Fruit fly (Drosophila melanogaster) whole organism, prepupa: ENCODE results near the gene CG14659.

Experiments
- Blimp-1 ChIP-seq: fragments of 200-800 bp; sonication (Bioruptor generic); optimal IDR thresholded peaks from 3 replicates; lab custom pipeline; 2017; ENCODE audit warnings: missing biosample characterization, missing genetic modification characterization, mild to moderate bottlenecking, moderate library complexity, missing genetic modification reagents
- CG10669 ChIP-seq: fragments of 200-800 bp; sonication (Bioruptor generic); optimal IDR thresholded peaks from 3 replicates; lab custom pipeline; 2018; ENCODE audit warnings: missing biosample characterization, mild to moderate bottlenecking, missing genetic modification characterization, moderate library complexity
- CG11294 ChIP-seq: fragments of 200-800 bp; sonication (Bioruptor generic); IDR thresholded peaks from 2 replicates; pipeline ENCODE4 v1.3.6; 2022; ENCODE audit warnings: missing biosample characterization, missing genetic modification characterization
- CG11762 ChIP-seq: fragments of 200-800 bp; sonication (Bioruptor generic); optimal IDR thresholded peaks from 3 replicates; lab custom pipeline; 2016; ENCODE audit warnings: missing biosample characterization, missing genetic modification characterization; ENCODE audit not compliant: insufficient read depth
- CG15336 ChIP-seq: fragments of 200-800 bp; sonication (Bioruptor generic); IDR thresholded peaks from 2 replicates; pipeline ENCODE4 v1.3.6; 2022; ENCODE audit warnings: missing biosample characterization, missing genetic modification characterization
- CG1621 ChIP-seq: fragments of 200-800 bp; sonication (Bioruptor generic); optimal IDR thresholded peaks from 3 replicates; lab custom pipeline; 2018; ENCODE audit warnings: missing biosample characterization, mild to moderate bottlenecking, missing genetic modification characterization
- CG16779 ChIP-seq: fragments of 200-800 bp; sonication (Bioruptor generic); optimal IDR thresholded peaks from 3 replicates; lab custom pipeline; 2017; ENCODE audit warnings: missing biosample characterization, mild to moderate bottlenecking, missing genetic modification characterization
- CG3032 ChIP-seq: fragments of 200-800 bp; optimal IDR thresholded peaks from 2 replicates; lab custom pipeline; 2019; ENCODE audit warnings: missing biosample characterization, mild to moderate bottlenecking, missing genetic modification characterization, moderate library complexity
- CG31627 ChIP-seq: fragments of 200-800 bp; sonication (Bioruptor generic); optimal IDR thresholded peaks from 3 replicates; lab custom pipeline; 2016; ENCODE audit warnings: missing biosample characterization, missing genetic modification characterization
- CG3919 ChIP-seq: fragments of 200-800 bp; sonication (Bioruptor generic); optimal IDR thresholded peaks from 3 replicates; lab custom pipeline; 2016; ENCODE audit warnings: missing biosample characterization, missing genetic modification characterization
- CG4318 ChIP-seq: fragments of 200-800 bp; sonication (Bioruptor generic); optimal IDR thresholded peaks from 3 replicates; lab custom pipeline; 2017; ENCODE audit warnings: missing biosample characterization, mild to moderate bottlenecking, missing genetic modification characterization
- CG6163 ChIP-seq: fragments of 200-800 bp; sonication (Bioruptor generic); IDR thresholded peaks from 3 replicates; pipeline ENCODE4 v1.3.6; 2022; ENCODE audit warnings: missing biosample characterization, missing genetic modification characterization
- CG6276 ChIP-seq: fragments of 200-800 bp; sonication (Bioruptor generic); optimal IDR thresholded peaks from 2 replicates; lab custom pipeline; 2017; ENCODE audit warnings: missing biosample characterization, mild to moderate bottlenecking, missing genetic modification characterization
- CG6792 ChIP-seq: fragments of 200-800 bp; sonication (Bioruptor generic); optimal IDR thresholded peaks from 3 replicates; lab custom pipeline; 2016; ENCODE audit warnings: missing biosample characterization, missing genetic modification characterization
- CG6808 ChIP-seq: fragments of 200-800 bp; sonication (Bioruptor generic); optimal IDR thresholded peaks from 3 replicates; lab custom pipeline; 2017; ENCODE audit warnings: missing biosample characterization, missing genetic modification characterization, mild to moderate bottlenecking, moderate library complexity, missing genetic modification reagents
- CG6854 ChIP-seq: fragments of 200-800 bp; sonication (Bioruptor generic); optimal IDR thresholded peaks from 2 replicates; lab custom pipeline; 2017; ENCODE audit warnings: missing biosample characterization, mild to moderate bottlenecking, missing genetic modification characterization
- CG7368 ChIP-seq: fragments of 200-800 bp; sonication (Bioruptor generic); optimal IDR thresholded peaks from 3 replicates; lab custom pipeline; 2016; ENCODE audit warnings: missing biosample characterization, missing genetic modification characterization
- CG8119 ChIP-seq: fragments of 200-800 bp; sonication (Bioruptor generic); IDR thresholded peaks from 3 replicates; pipeline ENCODE4 v1.3.6; 2022; ENCODE audit warnings: missing biosample characterization, missing genetic modification characterization
- CG8319 ChIP-seq: fragments of 200-800 bp; sonication (Bioruptor generic); optimal IDR thresholded peaks from 3 replicates; lab custom pipeline; 2016; ENCODE audit warnings: missing biosample characterization, missing genetic modification characterization
- CG9139 ChIP-seq: fragments of 200-800 bp; sonication (Bioruptor generic); optimal IDR thresholded peaks from 3 replicates; lab custom pipeline; 2017; ENCODE audit warnings: missing biosample characterization, mild to moderate bottlenecking, missing genetic modification characterization
- Eip75B ChIP-seq: fragments of 200-800 bp; sonication (Bioruptor generic); optimal IDR thresholded peaks from 3 replicates; lab custom pipeline; 2016; ENCODE audit warnings: missing biosample characterization, missing genetic modification characterization
- Eip78C ChIP-seq: fragments of 200-800 bp; sonication (Bioruptor generic); peaks from one replicate; lab custom pipeline; 2016; ENCODE audit warnings: missing biosample characterization, missing genetic modification characterization
- Eip93F ChIP-seq: fragments of 200-800 bp; sonication (Bioruptor generic); optimal IDR thresholded peaks from 2 replicates; lab custom pipeline; 2016; ENCODE audit warnings: missing biosample characterization, mild to moderate bottlenecking, missing genetic modification characterization
- Hr39 ChIP-seq: fragments of 200-800 bp; sonication (Bioruptor generic); optimal IDR thresholded peaks from 2 replicates; lab custom pipeline; 2016; ENCODE audit warnings: missing biosample characterization, missing genetic modification characterization
- Hr4 ChIP-seq: fragments of 200-800 bp; sonication (Bioruptor generic); optimal IDR thresholded peaks from 3 replicates; lab custom pipeline; 2016; ENCODE audit warnings: missing biosample characterization, missing genetic modification characterization
- Lpt ChIP-seq: fragments of 200-800 bp; sonication (Bioruptor generic); optimal IDR thresholded peaks from 3 replicates; lab custom pipeline; 2016; ENCODE audit warnings: missing biosample characterization, missing genetic modification characterization
- Met ChIP-seq: fragments of 200-800 bp; sonication (Bioruptor generic); optimal IDR thresholded peaks from 3 replicates; lab custom pipeline; 2016; ENCODE audit warnings: missing biosample characterization, missing genetic modification characterization
- OdsH ChIP-seq: fragments of 200-800 bp; sonication (Bioruptor generic); optimal IDR thresholded peaks from 3 replicates; lab custom pipeline; 2016; ENCODE audit warnings: missing biosample characterization, missing genetic modification characterization
- Smox ChIP-seq: fragments of 200-800 bp; sonication (Bioruptor generic); optimal IDR thresholded peaks from 3 replicates; lab custom pipeline; 2016; ENCODE audit warnings: missing biosample characterization, missing genetic modification characterization
- Sox102F ChIP-seq: fragments of 200-800 bp; sonication (Bioruptor generic); optimal IDR thresholded peaks from 2 replicates; lab custom pipeline; 2016; ENCODE audit warnings: missing biosample characterization, mild to moderate bottlenecking, missing genetic modification characterization
- Sox15 ChIP-seq: fragments of 200-800 bp; sonication (Bioruptor generic); optimal IDR thresholded peaks from 3 replicates; lab custom pipeline; 2016; ENCODE audit warnings: missing biosample characterization, missing genetic modification characterization
- achi ChIP-seq: fragments of 200-800 bp; sonication (Bioruptor generic); optimal IDR thresholded peaks from 3 replicates; lab custom pipeline; 2016; ENCODE audit warnings: missing biosample characterization, missing genetic modification characterization
- acj6 ChIP-seq: fragments of 200-800 bp; sonication (Bioruptor generic); optimal IDR thresholded peaks from 3 replicates; lab custom pipeline; 2016; ENCODE audit warnings: missing biosample characterization, missing genetic modification characterization
- dac ChIP-seq: fragments of 200-800 bp; sonication (Bioruptor generic); optimal IDR thresholded peaks from 2 replicates; lab custom pipeline; 2017; ENCODE audit warnings: missing biosample characterization, mild to moderate bottlenecking, missing genetic modification characterization
- dsx ChIP-seq: fragments of 200-800 bp; optimal IDR thresholded peaks from 3 replicates; lab custom pipeline; 2019; ENCODE audit warnings: missing biosample characterization, mild to moderate bottlenecking, missing genetic modification characterization, moderate library complexity; ENCODE audit not compliant: poor library complexity, severe bottlenecking
- eg ChIP-seq: fragments of 200-800 bp; sonication (Bioruptor generic); IDR thresholded peaks from 3 replicates; pipeline ENCODE4 v1.3.6; 2022; ENCODE audit warnings: missing biosample characterization, missing genetic modification characterization
- esn ChIP-seq: fragments of 200-800 bp; sonication (Bioruptor generic); optimal IDR thresholded peaks from 2 replicates; lab custom pipeline; 2016; ENCODE audit warnings: missing biosample characterization, mild to moderate bottlenecking, missing genetic modification characterization, moderate library complexity
- fd59A ChIP-seq: fragments of 200-800 bp; sonication (Bioruptor generic); optimal IDR thresholded peaks from 2 replicates; lab custom pipeline; 2017; ENCODE audit warnings: missing biosample characterization, mild to moderate bottlenecking, missing genetic modification characterization, missing genetic modification reagents
- fd85E ChIP-seq: fragments of 200-800 bp; sonication (Bioruptor generic); optimal IDR thresholded peaks from 3 replicates; lab custom pipeline; 2016; ENCODE audit warnings: missing biosample characterization, missing genetic modification characterization
- fkh ChIP-seq: fragments of 200-800 bp; sonication (Bioruptor generic); optimal IDR thresholded peaks from 3 replicates; lab custom pipeline; 2017; ENCODE audit warnings: missing biosample characterization, mild to moderate bottlenecking, missing genetic modification characterization, moderate library complexity
- net ChIP-seq: fragments of 200-800 bp; sonication (Bioruptor generic); optimal IDR thresholded peaks from 3 replicates; lab custom pipeline; 2016; ENCODE audit warnings: missing biosample characterization, missing genetic modification characterization
- pdm3 ChIP-seq: fragments of 200-800 bp; sonication (Bioruptor generic); optimal IDR thresholded peaks from 3 replicates; lab custom pipeline; 2016; ENCODE audit warnings: missing biosample characterization, missing genetic modification characterization
- salr ChIP-seq, 2 experiments: fragments of 200-800 bp; sonication (Bioruptor generic); optimal IDR thresholded peaks; 3 replicates each; lab custom pipeline; 2016 to 2018; ENCODE audit warnings: missing biosample characterization in 2 of 2, missing genetic modification characterization in 2 of 2, mild to moderate bottlenecking in 1 of 2
- spab ChIP-seq: fragments of 200-800 bp; sonication (Bioruptor generic); optimal IDR thresholded peaks from 2 replicates; lab custom pipeline; 2017; ENCODE audit warnings: missing biosample characterization, mild to moderate bottlenecking, missing genetic modification characterization, missing genetic modification reagents
- ss ChIP-seq, 2 experiments: fragments of 200-800 bp; sonication (Bioruptor generic); optimal IDR thresholded peaks; 2 replicates in 1 of 2; 3 replicates in 1 of 2; lab custom pipeline; 2017 to 2018; ENCODE audit warnings: mild to moderate bottlenecking in 2 of 2, missing biosample characterization in 2 of 2, missing genetic modification characterization in 2 of 2, moderate library complexity in 1 of 2
- svp ChIP-seq: fragments of 200-800 bp; sonication (Bioruptor generic); peaks from one replicate; lab custom pipeline; 2016; ENCODE audit warnings: missing biosample characterization, missing genetic modification characterization
- vri ChIP-seq: fragments of 200-800 bp; sonication (Bioruptor generic); optimal IDR thresholded peaks from 3 replicates; lab custom pipeline; 2016; ENCODE audit warnings: missing biosample characterization, mild to moderate bottlenecking, missing genetic modification characterization

CG14659 gene

DNA sequence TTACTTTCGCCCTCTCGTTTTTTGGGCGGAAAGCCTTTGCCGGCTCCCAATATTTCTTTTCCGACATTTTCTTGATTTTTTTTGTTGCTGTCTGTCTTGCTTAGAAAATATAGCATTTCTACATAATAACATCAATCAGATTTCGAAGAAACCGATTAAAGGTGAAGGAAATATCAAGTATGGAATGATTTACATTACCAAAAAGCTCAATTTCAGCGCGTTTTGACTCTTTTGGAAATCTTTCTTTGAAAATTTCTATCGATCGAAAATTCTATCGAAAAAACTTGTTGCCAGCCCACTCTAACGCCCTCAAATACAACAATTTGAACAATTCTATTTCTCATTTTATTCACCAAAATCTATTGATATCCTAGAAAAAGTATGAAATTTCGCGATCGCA is at the start of gene CG14659:
Gene CG14659, minus strand, starts transcription at position 101 of the 400 bp plus-strand sequence.
- TF ChIP-seq salr (GFP tag; optimal IDR thresholded peaks at IDR 0.05; lab: Kevin White, UChicago) (no peak), Sox102F (GFP tag; lab: Kevin White, UChicago) (no peak), Blimp-1 (no peak), CG6854 (GFP tag; lab: Kevin White, UChicago) (no peak), Hr4 (no peak), acj6 (GFP tag; lab: Kevin White, UChicago) (no peak), Hr39 (GFP tag; lab: Kevin White, UChicago) (no peak), eg (GFP tag; lab: Robert Waterston, UW) (no peak), CG1621 (tag; lab: Kevin White, UChicago) (no peak), CG6792 (GFP tag; lab: Kevin White, UChicago) (no peak), fd85E (GFP tag; lab: Kevin White, UChicago) (no peak), CG6163 (no peak), vri (GFP tag; lab: Kevin White, UChicago) (no peak), CG16779 (no peak), CG3919 (GFP tag; lab: Kevin White, UChicago) (no peak)
- TF ChIP-seq, all 60 proteins: peak for 0

DNA sequence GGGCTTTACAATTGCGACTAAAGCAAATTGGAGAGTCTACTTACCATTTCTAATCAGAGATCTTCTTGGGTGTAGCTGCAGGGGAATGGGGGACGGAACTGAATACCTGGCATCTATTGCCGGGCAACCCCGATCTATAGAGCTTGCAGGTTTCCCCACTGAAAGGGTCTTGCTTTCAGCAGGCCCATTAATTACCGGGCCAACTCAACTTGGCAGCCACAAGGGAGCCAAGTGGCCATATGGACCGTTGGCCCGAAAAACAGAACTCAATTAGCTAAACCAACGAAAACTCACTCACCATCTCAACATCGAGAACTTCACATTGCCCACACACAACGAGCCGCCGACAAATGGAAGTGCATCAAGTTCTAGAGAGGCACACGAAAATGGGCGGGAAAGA is 47.3 kb upstream of the CG14659 start, which contains the start of gene laf:
Gene laf, minus strand, starts transcription at position 101 of the 400 bp plus-strand sequence.
- TF ChIP-seq CG3032 (tag; lab: Kevin White, UChicago) (no peak), Lpt (GFP tag; lab: Kevin White, UChicago) (no peak), fd59A (no peak), CG8119 (GFP tag; lab: Robert Waterston, UW) (no peak), CG6808 (GFP tag; lab: Kevin White, UChicago) (no peak), Eip75B (no peak), CG3919 (GFP tag; lab: Kevin White, UChicago) (no peak), dac (GFP tag; lab: Kevin White, UChicago) (no peak), Met (GFP tag; lab: Kevin White, UChicago) (no peak), CG8319 (GFP tag; lab: Kevin White, UChicago) (no peak), CG6163 (no peak), fkh (GFP tag; lab: Kevin White, UChicago) (no peak), Hr39 (GFP tag; lab: Kevin White, UChicago) (no peak), Hr4 (no peak)

DNA sequence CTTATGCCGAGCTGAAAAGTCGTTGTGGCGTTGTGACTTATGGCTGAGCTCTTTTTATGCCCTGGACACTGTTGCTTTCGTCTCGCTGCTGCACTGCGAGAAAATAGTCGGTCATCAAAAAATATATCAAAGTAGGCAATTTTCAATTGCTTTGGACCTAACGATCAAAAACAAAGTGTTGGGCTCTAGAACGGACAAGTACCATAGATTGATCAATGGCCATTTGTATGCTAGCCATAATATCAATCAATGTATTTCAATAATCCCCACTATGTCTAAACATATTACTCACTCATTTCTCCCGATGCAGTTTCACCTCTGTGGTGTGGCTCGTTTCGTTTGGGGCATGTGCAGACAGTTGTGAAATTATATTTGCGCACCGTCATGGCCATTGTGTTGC is 42.7 kb upstream of the CG14659 start:
- TF ChIP-seq CG9139: peak; percentile 24
- peak; percentile 45; the same call in 1 of the 3 replicates for TF ChIP-seq CG8119 (GFP tag; lab: Robert Waterston, UW)
- TF ChIP-seq Met (GFP tag; lab: Kevin White, UChicago): peak; percentile 75
- TF ChIP-seq CG7368 (GFP tag; lab: Kevin White, UChicago): peak; percentile 42
- peak; percentile 53; the same call in 1 of the 3 replicates for TF ChIP-seq CG6163
- TF ChIP-seq Sox15 (GFP tag; lab: Kevin White, UChicago): peak; percentile 23
- no peak for TF ChIP-seq fd85E (GFP tag; lab: Kevin White, UChicago)
- peak; percentile 57 for TF ChIP-seq acj6 (GFP tag; lab: Kevin White, UChicago)
- TF ChIP-seq CG8319 (GFP tag; lab: Kevin White, UChicago): no peak
- TF ChIP-seq CG11762 (GFP tag; lab: Kevin White, UChicago): peak; percentile 9
- peak; percentile 87 for TF ChIP-seq svp (GFP tag; lab: Kevin White, UChicago)
- TF ChIP-seq achi (GFP tag; lab: Kevin White, UChicago): peak; percentile 30
- peak; percentile 44; the same call in 1 of the 2 replicates for TF ChIP-seq CG15336 (GFP tag; lab: Robert Waterston, UW)
- TF ChIP-seq spab (GFP tag; lab: Kevin White, UChicago): peak; percentile 50
- TF ChIP-seq esn (GFP tag; lab: Kevin White, UChicago): peak; percentile 76
- TF ChIP-seq Eip93F (GFP tag; lab: Kevin White, UChicago): no peak
- peak; percentile 31 for TF ChIP-seq OdsH (GFP tag; lab: Kevin White, UChicago)
- no peak for TF ChIP-seq CG6276 (GFP tag; lab: Kevin White, UChicago)
- no peak for TF ChIP-seq CG6854 (GFP tag; lab: Kevin White, UChicago)
- peak; percentile 19 to 42 for TF ChIP-seq ss (GFP tag; optimal IDR thresholded peaks at IDR 0.05; lab: Kevin White, UChicago)
- peak; percentile 68 for TF ChIP-seq Smox (GFP tag; lab: Kevin White, UChicago)
- no peak for TF ChIP-seq CG4318 (GFP tag; lab: Kevin White, UChicago)
- no peak for TF ChIP-seq net (GFP tag; lab: Kevin White, UChicago)
- peak; percentile 68 for TF ChIP-seq CG31627 (GFP tag; lab: Kevin White, UChicago)
- peak; percentile 85 for TF ChIP-seq Eip78C (GFP tag; lab: Kevin White, UChicago)
- TF ChIP-seq dac (GFP tag; lab: Kevin White, UChicago): no peak
- TF ChIP-seq CG11294: 0 out of 2 replicates have a peak, but pooled peaks have one; percentile 9
- peak; percentile 46 for TF ChIP-seq pdm3 (GFP tag; lab: Kevin White, UChicago)
- TF ChIP-seq dsx: peak; percentile 63
- peak; percentile 60 for TF ChIP-seq CG10669
